Worm (Caenorhabditis elegans) whole organism, midembryonic: Measurements from ENCODE around the gene sri-21.

ENCODE experiments used
- T22C8.4 ChIP-seq: fragments of 200-800 bp; sonication (Bioruptor generic); IDR thresholded peaks from 2 replicates; pipeline ENCODE4 v1.3.6; 2022; ENCODE audit warnings: missing genetic modification characterization, missing compliant biosample characterization
- cog-1 ChIP-seq: sonication (generic microtip); optimal IDR thresholded peaks from 2 replicates; lab custom pipeline; 2016; ENCODE audit warnings: missing genetic modification characterization, missing compliant biosample characterization
- flt-1 ChIP-seq: fragments of 200-800 bp; sonication (Bioruptor generic); IDR thresholded peaks from 2 replicates; pipeline ENCODE4 v1.3.6; 2022; ENCODE audit warnings: missing genetic modification characterization, missing compliant biosample characterization
- med-1 ChIP-seq: sonication (generic microtip); optimal IDR thresholded peaks from 2 replicates; lab custom pipeline; 2017; ENCODE audit warnings: missing genetic modification characterization, mild to moderate bottlenecking, missing compliant biosample characterization, antibody characterized with exemption, missing genetic modification reagents; ENCODE audit not compliant: insufficient read depth
- ztf-23 ChIP-seq: fragments of 200-800 bp; sonication (Bioruptor generic); IDR thresholded peaks from 2 replicates; pipeline ENCODE4 v1.3.6; 2022; ENCODE audit warnings: missing genetic modification reagents, missing genetic modification characterization, missing compliant biosample characterization

DNA sequence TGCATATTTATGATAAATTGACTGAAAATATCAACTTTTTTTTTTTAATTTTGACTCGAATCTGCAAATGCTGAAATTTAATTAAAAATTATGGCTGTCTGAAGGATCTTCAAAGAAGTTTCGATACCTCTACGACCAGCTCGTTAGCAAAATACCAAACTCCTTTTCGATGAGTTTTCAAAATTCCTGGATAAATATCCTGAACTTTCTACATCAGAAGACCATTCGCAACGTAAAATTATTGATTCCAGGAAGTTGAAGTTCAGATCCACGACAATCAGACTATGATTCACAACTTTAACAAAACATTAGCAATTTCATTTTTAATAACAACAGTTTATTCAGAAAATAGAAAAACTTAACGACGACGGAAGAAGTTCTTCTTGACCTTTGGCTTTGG, 35.4 kb downstream of the sri-21 start:
- no peak for TF ChIP-seq T22C8.4 (GFP tag; lab: Robert Waterston, UW)
- TF ChIP-seq flt-1 (GFP tag; lab: Robert Waterston, UW): no peak
- no peak for TF ChIP-seq ztf-23 (GFP tag; lab: Robert Waterston, UW)
- TF ChIP-seq med-1: no peak
- TF ChIP-seq cog-1: no peak
